Fruit fly (Drosophila melanogaster): ENCODE results near the gene CG6654.

Gene CG6654

DNA sequence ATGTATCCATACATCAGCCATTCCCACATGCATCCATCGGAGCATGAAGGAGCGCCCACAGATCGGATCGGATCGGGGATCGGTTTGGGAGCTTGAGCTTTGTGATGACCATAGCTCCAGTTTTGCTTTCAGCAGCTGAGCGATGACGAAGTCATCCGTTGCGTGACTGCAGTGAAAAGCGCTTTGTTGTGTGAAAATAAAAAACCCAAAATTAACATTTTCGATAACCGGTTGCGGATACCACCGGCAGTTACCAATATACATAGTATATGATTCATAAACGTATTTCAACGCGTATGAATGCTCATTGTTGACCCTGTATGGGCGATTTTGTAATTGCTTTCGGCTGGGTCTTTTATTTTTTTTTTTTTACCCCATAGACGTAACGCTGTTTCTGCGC is 8.2 kb downstream of the CG6654 start:
- TF ChIP-seq kay (GFP tag; ENCODE audit: borderline replicate concordance) (no peak), CG11617 (GFP tag; optimal IDR thresholded peaks at IDR 0.05) (no peak), CG14711 (tag; optimal IDR thresholded peaks at IDR 0.05) (no peak), CG7101 (tag; optimal IDR thresholded peaks at IDR 0.05) (no peak), toe (GFP tag; optimal IDR thresholded peaks at IDR 0.05) (no peak), pad (GFP tag; optimal IDR thresholded peaks at IDR 0.05) (no peak), Clk (GFP tag; optimal IDR thresholded peaks at IDR 0.05) (no peak), Hr96 (GFP tag; optimal IDR thresholded peaks at IDR 0.05) (no peak), cnc (optimal IDR thresholded peaks at IDR 0.05) (no peak), ovo (GFP tag; optimal IDR thresholded peaks at IDR 0.05) (no peak), bab1 (GFP tag; optimal IDR thresholded peaks at IDR 0.05) (no peak), CG1620 (GFP tag; optimal IDR thresholded peaks at IDR 0.05) (no peak), Crg-1 (GFP tag; optimal IDR thresholded peaks at IDR 0.05) (no peak), CG7045 (GFP tag; optimal IDR thresholded peaks at IDR 0.05) (no peak), Mnt (GFP tag; optimal IDR thresholded peaks at IDR 0.05) (no peak)

- TF ChIP-seq tj (GFP tag; optimal IDR thresholded peaks at IDR 0.05) (peak; percentile 37), ovo (GFP tag; optimal IDR thresholded peaks at IDR 0.05) (no peak), kay (GFP tag; ENCODE audit: borderline replicate concordance) (peak; percentile 90), CG11617 (GFP tag; optimal IDR thresholded peaks at IDR 0.05) (no peak), CG7101 (tag; optimal IDR thresholded peaks at IDR 0.05) (no peak), Crg-1 (GFP tag; optimal IDR thresholded peaks at IDR 0.05) (peak; percentile 15), toe (GFP tag; optimal IDR thresholded peaks at IDR 0.05) (no peak), cic (GFP tag; optimal IDR thresholded peaks at IDR 0.05) (peak; percentile 91), Clk (GFP tag; optimal IDR thresholded peaks at IDR 0.05) (no peak), CG14711 (tag; optimal IDR thresholded peaks at IDR 0.05) (no peak), CG33017 (tag; optimal IDR thresholded peaks at IDR 0.05) (no peak), Mnt (GFP tag; optimal IDR thresholded peaks at IDR 0.05) (peak; percentile 88), bab1 (GFP tag; optimal IDR thresholded peaks at IDR 0.05) (no peak), pad (GFP tag; optimal IDR thresholded peaks at IDR 0.05) (no peak), CG12768 (GFP tag; optimal IDR thresholded peaks at IDR 0.05) (no peak), cnc (optimal IDR thresholded peaks at IDR 0.05) (no peak), CG7045 (GFP tag; optimal IDR thresholded peaks at IDR 0.05) (no peak), CG5204 (GFP tag; optimal IDR thresholded peaks at IDR 0.05) (no peak), Hr96 (GFP tag; optimal IDR thresholded peaks at IDR 0.05) (no peak), CG1620 (GFP tag; optimal IDR thresholded peaks at IDR 0.05) (no peak)
Observed at dm6 chr3R:15198052-15198793, 15.2 kb downstream of the CG6654 start.

DNA sequence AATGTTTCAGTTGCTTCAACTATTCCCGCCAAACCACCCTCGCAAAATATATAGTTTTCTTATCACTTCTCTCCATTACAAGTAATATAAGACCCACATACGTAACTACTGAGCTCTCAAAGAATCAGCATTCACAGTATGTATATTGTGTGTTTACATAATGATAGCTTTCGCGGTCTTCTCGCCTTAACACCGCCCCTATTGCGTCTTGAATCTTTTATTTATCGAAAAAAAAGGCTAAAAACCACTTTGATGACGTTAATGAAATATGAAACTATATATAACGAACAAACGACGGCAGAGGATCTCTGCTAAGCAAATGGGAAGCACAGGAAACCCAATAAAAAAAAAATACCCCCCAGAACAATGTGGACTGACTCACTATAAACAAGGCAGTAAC is 16.1 kb downstream of the CG6654 start:
- TF ChIP-seq CG7045 (GFP tag; optimal IDR thresholded peaks at IDR 0.05) (peak; percentile 7), kay (GFP tag; ENCODE audit: borderline replicate concordance) (peak; percentile 47), Mnt (GFP tag; optimal IDR thresholded peaks at IDR 0.05) (no peak), cic (GFP tag; optimal IDR thresholded peaks at IDR 0.05) (peak; percentile 37), CG14711 (tag; optimal IDR thresholded peaks at IDR 0.05) (no peak), CG12768 (GFP tag; optimal IDR thresholded peaks at IDR 0.05) (peak; percentile 25)

DNA sequence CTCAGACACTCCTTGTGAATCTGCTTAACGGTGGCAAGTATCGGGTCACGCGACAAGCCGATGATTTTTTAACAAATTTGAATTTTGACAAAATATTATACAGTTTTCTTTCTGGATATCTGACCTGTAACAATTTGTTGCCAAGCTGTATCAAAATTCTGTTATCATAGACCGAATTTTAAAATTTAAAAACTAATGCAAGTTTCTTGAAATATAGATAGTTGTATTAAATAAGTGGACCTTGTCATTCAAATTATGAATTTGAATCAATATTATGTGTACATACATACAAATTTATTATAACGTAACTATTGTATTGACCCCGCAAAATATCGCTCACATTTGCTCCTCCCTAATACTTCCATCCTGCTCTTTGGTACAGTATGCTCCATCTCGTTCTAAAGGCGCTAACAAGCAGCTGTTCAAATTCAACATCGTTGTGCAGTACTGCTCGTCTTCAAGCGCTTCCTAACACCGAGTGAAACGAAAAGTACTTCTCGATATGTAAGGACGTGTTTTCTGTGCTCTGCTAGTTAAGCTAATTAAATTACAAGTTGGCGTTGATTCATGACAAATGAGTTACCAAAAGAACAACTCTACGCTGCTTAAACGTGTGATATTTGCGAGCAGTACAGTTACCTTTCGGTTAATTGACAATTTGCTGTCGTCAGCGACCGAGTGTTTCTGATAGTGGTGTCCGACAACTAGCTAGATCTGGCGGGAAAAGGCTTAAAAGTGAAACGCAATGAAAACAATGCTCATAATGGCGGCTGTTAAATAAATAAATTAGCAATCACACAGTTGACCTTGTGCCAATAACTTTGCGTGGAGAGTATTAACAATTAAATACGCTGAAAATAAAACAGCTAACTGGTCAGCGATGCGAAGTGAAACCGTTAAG is 17.1 kb downstream of the CG6654 start, which contains the start of the genes Kpc1 and CG42542:
Gene Kpc1 (minus strand): TSS at position 77 of the 901 bp plus-strand sequence.
Gene CG42542 (plus strand): TSS at position 465 of the 901 bp plus-strand sequence.
- peak; percentile 94 for TF ChIP-seq kay (GFP tag; ENCODE audit: borderline replicate concordance)
- peak; percentile 85 for TF ChIP-seq CG1620 (GFP tag; optimal IDR thresholded peaks at IDR 0.05)
- TF ChIP-seq cnc (optimal IDR thresholded peaks at IDR 0.05) = no peak
- TF ChIP-seq CG7045 (GFP tag; optimal IDR thresholded peaks at IDR 0.05) = peak; percentile 67
- peak; percentile 76 for TF ChIP-seq CG12768 (GFP tag; optimal IDR thresholded peaks at IDR 0.05)
- peak; percentile 75 for TF ChIP-seq CG7101 (tag; optimal IDR thresholded peaks at IDR 0.05)
- peak; percentile 70 for TF ChIP-seq CG11617 (GFP tag; optimal IDR thresholded peaks at IDR 0.05)
- TF ChIP-seq Hr96 (GFP tag; optimal IDR thresholded peaks at IDR 0.05) = peak; percentile 73
- TF ChIP-seq CG33017 (tag; optimal IDR thresholded peaks at IDR 0.05) = peak; percentile 53
- TF ChIP-seq Clk (GFP tag; optimal IDR thresholded peaks at IDR 0.05) = peak; percentile 78
- TF ChIP-seq toe (GFP tag; optimal IDR thresholded peaks at IDR 0.05) = peak; percentile 89
- TF ChIP-seq CG5204 (GFP tag; optimal IDR thresholded peaks at IDR 0.05) = peak; percentile 79
- peak; percentile 25 for TF ChIP-seq bab1 (GFP tag; optimal IDR thresholded peaks at IDR 0.05)
- TF ChIP-seq pad (GFP tag; optimal IDR thresholded peaks at IDR 0.05) = peak; percentile 85
- peak; percentile 75 for TF ChIP-seq Mnt (GFP tag; optimal IDR thresholded peaks at IDR 0.05)
- TF ChIP-seq Crg-1 (GFP tag; optimal IDR thresholded peaks at IDR 0.05) = peak; percentile 72
- TF ChIP-seq cic (GFP tag; optimal IDR thresholded peaks at IDR 0.05) = peak; percentile 58
- TF ChIP-seq CG14711 (tag; optimal IDR thresholded peaks at IDR 0.05) = peak; percentile 52
- peak; percentile 72 for TF ChIP-seq ovo (GFP tag; optimal IDR thresholded peaks at IDR 0.05)
- peak; percentile 89 for TF ChIP-seq tj (GFP tag; optimal IDR thresholded peaks at IDR 0.05)

DNA sequence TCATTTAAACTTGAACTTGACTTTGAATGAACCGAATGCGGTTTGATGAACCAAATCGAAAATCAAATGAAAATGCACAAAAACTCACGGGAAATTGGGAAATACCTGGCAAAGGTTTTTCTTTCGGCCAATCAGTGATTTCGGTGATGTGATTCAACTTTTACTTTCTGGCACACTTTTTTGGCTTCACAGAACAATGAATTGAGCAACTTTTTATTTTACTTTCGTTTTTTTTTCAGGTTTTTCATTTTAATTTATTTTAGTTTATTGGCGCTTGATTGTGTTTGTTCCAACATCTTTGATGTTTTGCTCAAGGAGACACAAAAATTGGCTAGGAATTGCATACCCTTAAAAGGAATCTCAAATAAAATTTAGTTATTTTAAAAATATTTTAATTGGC is 32.0 kb downstream of the CG6654 start, which contains the start of gene Mf:
Gene Mf (minus strand): TSS at position 44 of the 400 bp plus-strand sequence.
- peak; percentile 3 for TF ChIP-seq CG7101 (tag; optimal IDR thresholded peaks at IDR 0.05)
- TF ChIP-seq Crg-1 (GFP tag; optimal IDR thresholded peaks at IDR 0.05) = no peak
- peak; percentile 91 for TF ChIP-seq kay (GFP tag; ENCODE audit: borderline replicate concordance)
